Fruit fly (Drosophila melanogaster) S2 (cell line): ENCODE results near the gene CG12299.

Experiments
- CG8478 ChIP-seq: fragments of >200 bp; optimal IDR thresholded peaks from 2 replicates; lab custom pipeline; 2018
- CTCF ChIP-seq, 2 experiments: fragments of >200 bp; optimal IDR thresholded peaks; 2 replicates each; lab custom pipeline; 2018

dm6 chr2L:10753618-10754017, 16.5 kb downstream of the CG12299 start:
- TF ChIP-seq CG8478 (lab: Kevin White, UChicago) (no peak), CTCF (optimal IDR thresholded peaks at IDR 0.05; lab: Kevin White, UChicago) (no peak)
